Worm (Caenorhabditis elegans): ENCODE results near the gene F32D8.5.

DNA sequence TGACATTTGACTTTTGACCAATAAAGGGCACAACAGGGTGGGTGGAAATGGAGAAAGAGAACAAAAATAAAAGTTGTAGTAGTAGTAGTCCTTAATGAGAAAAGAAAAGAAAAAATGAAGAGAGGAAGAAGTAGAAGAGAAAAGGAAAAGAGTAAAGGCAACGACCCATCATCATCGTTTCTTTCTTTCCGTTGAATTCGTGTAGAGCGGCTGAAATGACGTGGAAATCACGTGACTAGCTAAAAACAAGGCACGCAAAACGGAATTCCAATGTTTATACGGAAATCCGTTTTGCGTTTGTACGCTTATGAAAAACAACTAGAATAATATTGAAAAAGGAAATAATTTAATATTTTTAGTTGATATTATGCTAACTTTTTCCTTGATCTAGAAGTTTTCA, 27.0 kb upstream of the F32D8.5 start:
- TF ChIP-seq nhr-237 (tag; optimal IDR thresholded peaks at IDR 0.05) (no peak), fkh-10 (GFP tag; optimal IDR thresholded peaks at IDR 0.05) (peak; percentile 59), zag-1 (tag; optimal IDR thresholded peaks at IDR 0.05) (no peak), ztf-11 (tag; optimal IDR thresholded peaks at IDR 0.05) (no peak), pqm-1 (tag; optimal IDR thresholded peaks at IDR 0.05) (no peak), lin-15B (tag; optimal IDR thresholded peaks at IDR 0.05) (no peak)
